Worm (Caenorhabditis elegans) whole organism, late embryonic: Measurements from ENCODE around the gene pezo-1.
A peak's percentile ranks its signal among the peaks of the same experiment; 100 is the strongest.

ENCODE experiments used
- K09A11.1 ChIP-seq: sonication (generic microtip); optimal IDR thresholded peaks from 2 replicates; lab custom pipeline; 2017; ENCODE audit warnings: antibody characterized with exemption, mild to moderate bottlenecking, missing genetic modification characterization, missing compliant biosample characterization; ENCODE audit not compliant: insufficient read depth
- ceh-18 ChIP-seq: sonication (generic microtip); optimal IDR thresholded peaks from 2 replicates; lab custom pipeline; 2016; ENCODE audit warnings: missing genetic modification characterization, missing compliant biosample characterization
- ceh-19 ChIP-seq: fragments of 200-800 bp; sonication (Bioruptor generic); optimal IDR thresholded peaks from 2 replicates; lab custom pipeline; 2018; ENCODE audit warnings: mild to moderate bottlenecking, missing genetic modification characterization, missing compliant biosample characterization
- ceh-2 ChIP-seq: sonication (generic microtip); optimal IDR thresholded peaks from 2 replicates; lab custom pipeline; 2016; ENCODE audit warnings: missing genotype, missing genetic modification characterization, missing compliant biosample characterization
- ceh-22 ChIP-seq: sonication (generic microtip); optimal IDR thresholded peaks from 2 replicates; lab custom pipeline; 2017; ENCODE audit warnings: missing biosample characterization, missing genetic modification characterization
- ceh-24 ChIP-seq: sonication (generic microtip); optimal IDR thresholded peaks from 2 replicates; lab custom pipeline; 2016; ENCODE audit warnings: mild to moderate bottlenecking, missing genetic modification characterization, missing compliant biosample characterization
- ceh-30 ChIP-seq: fragments of 150-350 bp; optimal IDR thresholded peaks from 2 replicates; lab custom pipeline; 2014; ENCODE audit warnings: missing biosample characterization, missing genetic modification characterization
- ceh-31 ChIP-seq: sonication (generic microtip); optimal IDR thresholded peaks from 2 replicates; lab custom pipeline; 2016; ENCODE audit warnings: missing genetic modification characterization, missing compliant biosample characterization
- ceh-34 ChIP-seq: sonication (generic microtip); optimal IDR thresholded peaks from 2 replicates; lab custom pipeline; 2016; ENCODE audit warnings: mild to moderate bottlenecking, missing genetic modification characterization, missing compliant biosample characterization
- ceh-45 ChIP-seq: fragments of 200-800 bp; sonication (Bioruptor generic); IDR thresholded peaks from 2 replicates; pipeline ENCODE4 v1.3.6; 2022; ENCODE audit warnings: missing genetic modification reagents, missing genetic modification characterization, missing compliant biosample characterization
- ceh-48 ChIP-seq: sonication (generic microtip); optimal IDR thresholded peaks from 2 replicates; lab custom pipeline; 2016; ENCODE audit warnings: missing genetic modification characterization, inconsistent platforms, missing compliant biosample characterization
- ceh-6 ChIP-seq: fragments of 200-800 bp; sonication (Bioruptor generic); optimal IDR thresholded peaks from 2 replicates; lab custom pipeline; 2018; ENCODE audit warnings: mild to moderate bottlenecking, missing genetic modification characterization, missing compliant biosample characterization
- dve-1 ChIP-seq: sonication (generic microtip); optimal IDR thresholded peaks from 2 replicates; lab custom pipeline; 2017; ENCODE audit warnings: antibody characterized with exemption, mild to moderate bottlenecking, missing genetic modification characterization, missing compliant biosample characterization
- elt-2 ChIP-seq: sonication (generic microtip); optimal IDR thresholded peaks from 2 replicates; lab custom pipeline; 2016; ENCODE audit warnings: missing genetic modification reagents, missing genetic modification characterization, missing compliant biosample characterization
- ets-4 ChIP-seq: sonication (generic microtip); optimal IDR thresholded peaks from 2 replicates; lab custom pipeline; 2016; ENCODE audit warnings: missing genetic modification characterization, missing compliant biosample characterization
- fax-1 ChIP-seq: sonication (generic microtip); optimal IDR thresholded peaks from 2 replicates; lab custom pipeline; 2016; ENCODE audit warnings: missing genotype, missing genetic modification characterization, missing compliant biosample characterization
- fkh-10 ChIP-seq: fragments of 150-350 bp; optimal IDR thresholded peaks from 2 replicates; lab custom pipeline; 2014; ENCODE audit warnings: missing biosample characterization, missing genetic modification reagents, missing genetic modification characterization
- hlh-13 ChIP-seq: fragments of 200-800 bp; sonication (Bioruptor generic); optimal IDR thresholded peaks from 2 replicates; lab custom pipeline; 2018; ENCODE audit warnings: mild to moderate bottlenecking, missing genetic modification characterization, missing compliant biosample characterization
- hlh-30 ChIP-seq: sonication (generic microtip); optimal IDR thresholded peaks from 2 replicates; lab custom pipeline; 2017; ENCODE audit warnings: antibody characterized with exemption, missing genetic modification characterization, missing compliant biosample characterization; ENCODE audit not compliant: insufficient read depth
- hlh-6 ChIP-seq: sonication (generic microtip); optimal IDR thresholded peaks from 2 replicates; lab custom pipeline; 2016; ENCODE audit warnings: missing genotype, missing genetic modification characterization, missing compliant biosample characterization
- hlh-8 ChIP-seq: sonication (generic microtip); optimal IDR thresholded peaks from 2 replicates; lab custom pipeline; 2016; ENCODE audit warnings: missing genotype, missing genetic modification characterization, missing compliant biosample characterization
- lim-6 ChIP-seq: sonication (generic microtip); optimal IDR thresholded peaks from 2 replicates; lab custom pipeline; 2016; ENCODE audit warnings: missing genetic modification characterization, missing compliant biosample characterization
- lin-11 ChIP-seq: fragments of 200-800 bp; sonication (Bioruptor generic); optimal IDR thresholded peaks from 2 replicates; lab custom pipeline; 2018; ENCODE audit warnings: mild to moderate bottlenecking, missing genetic modification characterization, missing compliant biosample characterization
- madf-2 ChIP-seq: sonication (generic microtip); optimal IDR thresholded peaks from 2 replicates; lab custom pipeline; 2017; ENCODE audit warnings: missing genetic modification characterization, missing compliant biosample characterization
- mec-3 ChIP-seq: sonication (generic microtip); optimal IDR thresholded peaks from 2 replicates; lab custom pipeline; 2016; ENCODE audit warnings: borderline replicate concordance, missing genetic modification characterization, missing compliant biosample characterization
- nhr-232 ChIP-seq: sonication (generic microtip); optimal IDR thresholded peaks from 2 replicates; lab custom pipeline; 2016; ENCODE audit warnings: missing genetic modification characterization, missing compliant biosample characterization
- npax-4 ChIP-seq: sonication (generic microtip); optimal IDR thresholded peaks from 2 replicates; lab custom pipeline; 2016; ENCODE audit warnings: missing genetic modification characterization, missing compliant biosample characterization
- odd-2 ChIP-seq: sonication (generic microtip); optimal IDR thresholded peaks from 2 replicates; lab custom pipeline; 2017; ENCODE audit warnings: antibody characterized with exemption, mild to moderate bottlenecking, missing genetic modification characterization, missing compliant biosample characterization
- pag-3 ChIP-seq: sonication (generic microtip); optimal IDR thresholded peaks from 2 replicates; lab custom pipeline; 2016; ENCODE audit warnings: missing compliant biosample characterization, missing genetic modification characterization, borderline replicate concordance
- pha-2 ChIP-seq: sonication (generic microtip); optimal IDR thresholded peaks from 2 replicates; lab custom pipeline; 2017; ENCODE audit warnings: mild to moderate bottlenecking, missing genetic modification characterization, missing compliant biosample characterization
- pqm-1 ChIP-seq: sonication (generic microtip); optimal IDR thresholded peaks from 2 replicates; lab custom pipeline; 2016; ENCODE audit warnings: missing genetic modification characterization, missing compliant biosample characterization
- pros-1 ChIP-seq: fragments of 150-350 bp; optimal IDR thresholded peaks from 2 replicates; lab custom pipeline; 2014; ENCODE audit warnings: missing biosample characterization, missing genetic modification reagents, missing genetic modification characterization
- rnt-1 ChIP-seq: sonication (generic microtip); optimal IDR thresholded peaks from 2 replicates; lab custom pipeline; 2016; ENCODE audit warnings: missing genetic modification characterization, missing compliant biosample characterization
- sox-4 ChIP-seq: sonication (generic microtip); optimal IDR thresholded peaks from 2 replicates; lab custom pipeline; 2017; ENCODE audit warnings: mild to moderate bottlenecking, missing genetic modification characterization, inconsistent platforms, missing compliant biosample characterization
- syd-9 ChIP-seq: sonication (generic microtip); optimal IDR thresholded peaks from 2 replicates; lab custom pipeline; 2016; ENCODE audit warnings: mild to moderate bottlenecking, missing genetic modification characterization, moderate library complexity, missing compliant biosample characterization
- ttx-3 ChIP-seq: sonication (generic microtip); optimal IDR thresholded peaks from 2 replicates; lab custom pipeline; 2016; ENCODE audit warnings: missing genetic modification reagents, missing genetic modification characterization, missing compliant biosample characterization
- unc-3 ChIP-seq, 2 experiments: fragments of 200-800 bp in 1 of 2; sonication (Bioruptor generic) in 1 of 2; sonication (generic microtip) in 1 of 2; conservative IDR thresholded peaks in 1 of 2; optimal IDR thresholded peaks in 1 of 2; 2 replicates each; pipeline versions ENCODE4 v1.3.6 to Lab custom; 2016 to 2022; ENCODE audit warnings: missing compliant biosample characterization in 2 of 2, missing genetic modification characterization in 2 of 2, missing genetic modification reagents in 1 of 2
- unc-42 ChIP-seq: sonication (generic microtip); optimal IDR thresholded peaks from 2 replicates; lab custom pipeline; 2016; ENCODE audit warnings: missing genotype, missing genetic modification characterization, missing compliant biosample characterization
- unc-55 ChIP-seq: sonication (generic microtip); optimal IDR thresholded peaks from 2 replicates; lab custom pipeline; 2017; ENCODE audit warnings: missing biosample characterization, missing genetic modification reagents, missing genetic modification characterization
- unc-86 ChIP-seq: sonication (generic microtip); optimal IDR thresholded peaks from 2 replicates; lab custom pipeline; 2016; ENCODE audit warnings: missing genetic modification characterization, missing compliant biosample characterization

Gene pezo-1

ce11 chrIV:9321039-9321851 is 45.1 kb downstream of the pezo-1 start, which contains the start of the genes F49C12.12 and vha-17:
Gene F49C12.12 (minus strand): TSS chrIV:9321089.
Gene vha-17 (plus strand): TSS chrIV:9321801.
- TF ChIP-seq ceh-48 (tag; lab: Kevin White, UChicago) (peak; percentile 61), ceh-6 (GFP tag; lab: Kevin White, UChicago) (no peak)

DNA sequence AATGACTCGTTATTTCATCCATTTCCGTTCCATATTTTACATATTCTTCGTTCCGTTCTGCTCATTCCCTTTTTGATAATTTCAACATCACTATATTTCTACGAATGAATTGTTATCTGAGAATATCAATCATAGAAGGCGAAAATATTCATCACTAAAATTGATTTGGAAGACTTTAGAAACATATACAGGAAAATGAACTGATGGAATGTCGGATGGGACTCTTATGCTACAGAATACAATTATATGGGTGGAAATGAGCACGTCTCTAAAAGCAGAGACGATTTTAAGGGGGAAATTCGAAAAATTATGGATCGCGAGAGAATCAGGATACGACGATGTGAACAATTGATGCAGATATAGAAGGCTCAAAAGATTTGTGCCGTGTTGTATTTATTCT is 46.3 kb downstream of the pezo-1 start:
- TF ChIP-seq ceh-18 = no peak
- TF ChIP-seq unc-55 (GFP tag; lab: Kevin White, UChicago) = no peak
- no peak for TF ChIP-seq pqm-1 (tag; lab: Kevin White, UChicago)
- TF ChIP-seq ceh-19 (GFP tag; lab: Kevin White, UChicago) = no peak
- no peak for TF ChIP-seq ttx-3 (tag; lab: Kevin White, UChicago)
- no peak for TF ChIP-seq ceh-34 (tag; lab: Kevin White, UChicago)
- no peak for TF ChIP-seq unc-86 (tag; lab: Kevin White, UChicago)
- no peak for TF ChIP-seq mec-3 (tag; lab: Kevin White, UChicago)
- TF ChIP-seq hlh-6 = no peak
- TF ChIP-seq fkh-10 (GFP tag; lab: Kevin White, UChicago) = no peak

- no peak for TF ChIP-seq unc-3 (GFP tag; conservative IDR thresholded peaks at IDR 0.05; lab: Robert Waterston, UW)
- TF ChIP-seq unc-3 (tag; optimal IDR thresholded peaks at IDR 0.05; lab: Kevin White, UChicago) = no peak
- TF ChIP-seq ceh-22 (tag; lab: Kevin White, UChicago) = no peak
- no peak for TF ChIP-seq fax-1 (tag; lab: Kevin White, UChicago)
- TF ChIP-seq odd-2 = no peak
- no peak for TF ChIP-seq madf-2 (tag; lab: Kevin White, UChicago)
- no peak for TF ChIP-seq elt-2 (tag; lab: Kevin White, UChicago)
- no peak for TF ChIP-seq hlh-13 (GFP tag; lab: Kevin White, UChicago)
- TF ChIP-seq sox-4 (tag; lab: Kevin White, UChicago) = no peak
- TF ChIP-seq K09A11.1 (tag; lab: Kevin White, UChicago) = no peak
- no peak for TF ChIP-seq pros-1
- TF ChIP-seq mec-3 (tag; lab: Kevin White, UChicago) = no peak
- TF ChIP-seq pag-3 (tag; lab: Kevin White, UChicago) = no peak
- TF ChIP-seq ceh-24 (tag; lab: Kevin White, UChicago) = no peak
- no peak for TF ChIP-seq hlh-30 (tag; lab: Kevin White, UChicago)
Measured at ce11 chrIV:9319080-9319479, 47.2 kb downstream of the pezo-1 start, which contains the start of the genes F49C12.11 and nemt-1. Gene F49C12.11 (plus strand): TSS chrIV:9319380. Gene nemt-1 (minus strand): TSS chrIV:9319439.

- TF ChIP-seq hlh-8 (no peak), pha-2 (no peak), lin-11 (tag; lab: Kevin White, UChicago) (no peak), mec-3 (tag; lab: Kevin White, UChicago) (no peak), odd-2 (no peak), sox-4 (tag; lab: Kevin White, UChicago) (no peak), lim-6 (tag; lab: Kevin White, UChicago) (no peak)
Measured at ce11 chrIV:9318147-9318546, 48.2 kb downstream of the pezo-1 start.

DNA sequence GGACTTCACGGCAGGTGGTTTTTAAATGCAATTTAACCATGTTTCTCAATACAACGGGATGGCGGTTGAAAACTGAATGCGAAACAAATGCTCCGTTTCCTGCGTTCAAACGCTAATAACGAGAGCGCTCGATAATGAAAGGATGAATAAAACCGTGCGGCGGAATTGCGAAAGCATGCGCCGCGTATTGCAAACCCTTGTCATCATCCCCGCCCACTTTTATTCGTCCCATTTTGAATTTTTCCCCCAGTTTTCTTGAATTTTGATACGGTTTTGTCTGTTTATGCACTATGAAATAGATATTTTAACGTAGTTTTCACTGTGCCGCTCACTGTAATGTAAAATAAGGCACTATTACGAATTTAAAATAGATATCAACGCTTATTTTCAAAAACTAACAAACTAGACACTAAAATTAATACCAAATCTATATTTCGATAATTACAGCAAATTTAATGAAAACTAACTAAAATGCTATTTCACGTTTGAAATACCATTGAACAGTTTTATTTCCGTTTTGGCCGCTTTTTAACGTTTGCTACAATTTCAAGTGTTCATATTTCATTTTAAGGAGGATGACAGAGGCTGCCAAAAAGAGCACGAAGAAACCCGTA is 50.1 kb downstream of the pezo-1 start, which contains the start of the genes F49C12.9 and rpn-7:
F49C12.9 (minus strand) TSS at position 148 of the 614 bp plus-strand sequence.
rpn-7 (plus strand) TSS at position 564 of the 614 bp plus-strand sequence.
- TF ChIP-seq ceh-2 (tag; lab: Kevin White, UChicago) (peak; percentile 62), ceh-45 (0 out of 2 replicates have a peak, but pooled peaks have one; percentile 42), pha-2 (peak; percentile 42), fkh-10 (GFP tag; lab: Kevin White, UChicago) (no peak), syd-9 (tag; lab: Kevin White, UChicago) (peak; percentile 24), ets-4 (tag; lab: Kevin White, UChicago) (no peak), unc-42 (tag; lab: Kevin White, UChicago) (peak; percentile 65), nhr-232 (tag; lab: Kevin White, UChicago) (peak; percentile 72), ceh-30 (tag; lab: Kevin White, UChicago) (no peak), ceh-6 (GFP tag; lab: Kevin White, UChicago) (peak; percentile 64), madf-2 (tag; lab: Kevin White, UChicago) (no peak), ttx-3 (tag; lab: Kevin White, UChicago) (peak; percentile 73), rnt-1 (tag; lab: Kevin White, UChicago) (peak; percentile 42), npax-4 (peak; percentile 5), pqm-1 (tag; lab: Kevin White, UChicago) (no peak), dve-1 (tag; lab: Kevin White, UChicago) (no peak), mec-3 (tag; lab: Kevin White, UChicago) (no peak), ceh-31 (tag; lab: Kevin White, UChicago) (peak; percentile 64)
